Worm (Caenorhabditis elegans): ENCODE data around the gene grl-28.
"Not testable (repeated sequence)": the region's sequence is repeated elsewhere in the genome, so short reads cannot be mapped to it uniquely, and the experiment has no call there.

grl-28 gene

DNA sequence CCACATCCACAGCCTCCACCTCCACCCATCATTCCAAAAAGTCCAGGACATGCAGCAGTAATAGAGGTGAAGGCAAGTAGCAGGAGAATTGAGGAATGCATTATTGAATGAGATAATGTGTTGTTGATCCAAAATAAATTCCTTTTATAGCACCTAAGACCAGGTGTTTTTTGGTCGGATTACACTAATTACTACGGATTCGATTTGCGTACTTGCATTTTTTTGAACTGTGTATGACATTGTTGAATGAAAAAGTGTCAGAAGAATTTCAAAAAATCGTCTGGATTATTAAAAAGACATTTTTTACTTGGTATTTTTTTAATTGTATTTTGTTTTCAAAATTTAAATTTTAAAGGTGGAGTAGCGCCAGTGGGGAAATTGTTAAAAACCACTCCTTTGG is at the start of gene grl-28:
TSS of gene grl-28 (minus strand) at position 101 of the 400 bp plus-strand sequence.
- TF ChIP-seq lir-3 (tag; optimal IDR thresholded peaks at IDR 0.05), result no peak

DNA sequence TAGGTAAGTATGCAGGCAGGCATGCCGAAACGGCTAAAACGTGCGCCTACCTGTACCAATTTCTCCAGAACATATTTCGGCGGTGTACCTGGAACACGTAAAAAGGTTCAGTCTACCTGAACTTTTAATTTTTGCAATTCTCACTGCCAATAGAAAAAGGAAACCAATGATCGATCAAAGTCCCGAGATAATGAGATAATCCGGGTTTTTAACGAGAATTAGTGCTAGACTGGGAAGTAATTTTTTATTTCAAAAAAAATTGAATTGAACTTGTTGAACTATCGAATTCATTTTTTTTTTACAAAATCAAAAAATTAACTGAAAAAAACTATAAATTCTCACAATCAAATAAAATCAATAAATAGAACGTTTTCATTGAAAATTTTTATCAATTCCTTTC is 48.9 kb upstream of the grl-28 start, which contains the start of gene T22F3.7:
TSS of gene T22F3.7 (minus strand) at position 101 of the 400 bp plus-strand sequence.
- TF ChIP-seq dmd-9 (GFP tag; IDR thresholded peaks at IDR 0.05) (no peak), hif-1 (tag; optimal IDR thresholded peaks at IDR 0.05) (no peak), mdt-29 (GFP tag; IDR thresholded peaks at IDR 0.05) (no peak)

DNA sequence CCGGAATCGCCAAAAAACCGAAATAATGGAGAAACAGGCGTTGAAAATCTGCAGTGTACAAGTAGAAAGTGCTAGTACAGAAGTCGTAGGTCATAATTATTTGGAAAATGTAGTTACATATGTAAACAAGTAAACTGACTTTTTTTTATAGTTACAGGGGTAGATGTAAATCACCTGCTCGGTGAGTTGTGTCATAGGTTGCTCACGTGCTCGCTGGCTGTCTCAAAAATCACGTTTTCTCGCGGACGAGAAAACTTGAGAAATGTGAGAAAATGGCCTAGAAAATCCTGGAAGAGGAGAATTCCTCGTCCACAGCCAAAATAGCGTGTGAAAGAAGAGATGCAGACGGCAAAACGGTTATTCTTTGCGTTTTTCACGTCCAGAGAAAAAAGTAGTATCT is 45.4 kb upstream of the grl-28 start, which contains the start of gene srh-212:
TSS of gene srh-212 (minus strand) at position 101 of the 400 bp plus-strand sequence.
- not testable (repeated sequence) for TF ChIP-seq hlh-11 (tag; optimal IDR thresholded peaks at IDR 0.05); madf-9 (GFP tag; conservative IDR thresholded peaks at IDR 0.05); zip-11 (GFP tag; IDR thresholded peaks at IDR 0.05)

DNA sequence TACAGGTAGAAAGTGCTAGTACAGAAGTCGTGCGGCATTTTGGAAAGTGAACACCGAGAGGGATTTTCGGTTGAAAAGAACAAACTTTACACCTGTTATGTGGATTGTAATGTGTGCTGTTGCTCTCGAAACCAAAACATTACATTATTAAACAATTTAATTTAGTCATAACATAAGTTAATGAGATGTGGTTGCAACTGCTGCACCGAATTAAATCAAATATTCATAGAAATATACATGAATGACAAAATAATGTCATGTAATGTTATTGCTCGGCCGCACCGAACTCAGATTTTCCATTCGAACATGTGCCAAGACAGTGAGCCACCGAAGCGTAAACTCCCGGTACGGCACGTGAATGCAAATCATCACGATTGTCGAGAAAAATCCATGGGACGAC is 43.3 kb upstream of the grl-28 start, which contains the start of gene srh-213:
TSS of gene srh-213 (minus strand) at position 101 of the 400 bp plus-strand sequence.
- peak; percentile 84 for TF ChIP-seq aha-1 (tag)
- no peak for TF ChIP-seq zfp-3 (GFP tag; conservative IDR thresholded peaks at IDR 0.05)

DNA sequence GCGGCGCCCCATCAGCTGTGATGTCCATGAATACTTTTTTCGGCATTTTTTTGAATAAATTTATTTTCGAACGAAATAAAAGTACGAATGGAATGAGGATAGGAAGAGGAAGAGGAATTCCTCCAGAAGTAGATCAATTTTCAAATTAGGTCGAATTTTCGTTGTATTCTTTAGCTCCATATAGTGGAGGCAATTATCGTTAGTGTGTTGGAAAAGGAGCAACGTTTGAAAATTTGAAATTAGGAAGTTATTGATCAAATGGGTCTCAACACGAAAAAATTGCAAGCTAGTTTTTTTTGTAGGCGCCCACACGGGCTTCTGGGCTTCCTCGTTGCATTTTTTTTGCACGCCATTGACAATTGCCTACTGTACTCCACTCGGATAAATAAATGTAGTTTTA is 40.4 kb upstream of the grl-28 start, which contains the start of gene T22F3.12:
TSS of gene T22F3.12 (minus strand) at position 101 of the 400 bp plus-strand sequence.
- TF ChIP-seq nhr-11 (tag; optimal IDR thresholded peaks at IDR 0.05), result no peak
- TF ChIP-seq lin-15B (tag; optimal IDR thresholded peaks at IDR 0.05), result no peak
- no peak for TF ChIP-seq spr-3 (GFP tag; optimal IDR thresholded peaks at IDR 0.05)
- TF ChIP-seq snpc-4 (tag; optimal IDR thresholded peaks at IDR 0.05), result no peak
- TF ChIP-seq nhr-25 (tag; optimal IDR thresholded peaks at IDR 0.05; ENCODE audit: borderline replicate concordance, insufficient read depth), result no peak
- no peak for TF ChIP-seq unc-130 (GFP tag; optimal IDR thresholded peaks at IDR 0.05)
- no peak for TF ChIP-seq nhr-102 (tag; optimal IDR thresholded peaks at IDR 0.05)

DNA sequence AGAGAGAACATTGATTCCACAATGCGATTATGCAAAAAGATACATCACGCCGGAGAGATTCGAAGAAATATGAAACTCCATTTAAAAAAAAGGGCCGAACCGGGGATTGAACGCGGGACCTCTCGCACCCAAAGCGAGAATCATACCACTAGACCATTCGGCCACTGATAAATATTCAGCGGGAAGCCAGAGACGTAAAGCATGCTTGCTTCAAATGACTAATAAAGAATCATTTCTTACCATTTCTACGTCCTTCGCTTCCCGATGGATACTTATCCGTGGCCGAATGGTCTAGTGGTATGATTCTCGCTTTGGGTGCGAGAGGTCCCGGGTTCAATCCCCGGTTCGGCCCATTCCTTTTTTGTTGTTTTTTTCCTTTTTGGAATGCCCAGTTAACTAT is 36.6 kb upstream of the grl-28 start:
- TF ChIP-seq vab-7 (GFP tag; IDR thresholded peaks at IDR 0.05), result peak; percentile 58; the same call in 1 of the 2 replicates
- no peak for TF ChIP-seq ZK337.2 (GFP tag; IDR thresholded peaks at IDR 0.05)
- no peak for TF ChIP-seq sdz-12 (GFP tag; optimal IDR thresholded peaks at IDR 0.05)
- peak; percentile 63 for TF ChIP-seq T26A8.4 (GFP tag; IDR thresholded peaks at IDR 0.05)
- no peak for TF ChIP-seq dmd-9 (GFP tag; IDR thresholded peaks at IDR 0.05)
- peak; percentile 48; the same call in 1 of the 2 replicates for TF ChIP-seq F26F4.8 (GFP tag; conservative IDR thresholded peaks at IDR 0.05)
- peak; percentile 64 for TF ChIP-seq lin-38 (GFP tag; IDR thresholded peaks at IDR 0.05)
- 0 out of 2 replicates have a peak, but pooled peaks have one; percentile 36 for TF ChIP-seq arid-1 (GFP tag; conservative IDR thresholded peaks at IDR 0.05)
- peak in 1 of 2 experiments; percentile 22 for TF ChIP-seq lsy-2 (tag; optimal IDR thresholded peaks at IDR 0.05)
- TF ChIP-seq mxl-2 (GFP tag; conservative IDR thresholded peaks at IDR 0.05), result 0 out of 2 replicates have a peak, but pooled peaks have one; percentile 49
- 0 out of 2 replicates have a peak, but pooled peaks have one; percentile 17 for TF ChIP-seq php-3 (GFP tag; IDR thresholded peaks at IDR 0.05)
- TF ChIP-seq nhr-48 (tag; optimal IDR thresholded peaks at IDR 0.05), result no peak
- no peak for TF ChIP-seq mdl-1 (tag; optimal IDR thresholded peaks at IDR 0.05)
- 0 out of 2 replicates have a peak, but pooled peaks have one; percentile 24 for TF ChIP-seq nhr-42 (GFP tag; IDR thresholded peaks at IDR 0.05)
- peak; percentile 42 for TF ChIP-seq lin-13 (GFP tag; optimal IDR thresholded peaks at IDR 0.05)
- no peak for TF ChIP-seq F44E2.7 (GFP tag; IDR thresholded peaks at IDR 0.05)
- peak in 1 of 2 experiments; percentile 17 for TF ChIP-seq daf-16 (GFP tag; optimal IDR thresholded peaks at IDR 0.05)
- TF ChIP-seq daf-16 (tag; optimal IDR thresholded peaks at IDR 0.05), result peak; percentile 45
- TF ChIP-seq set-16 (GFP tag; IDR thresholded peaks at IDR 0.05), result no peak
- TF ChIP-seq lin-1 (GFP tag; IDR thresholded peaks at IDR 0.05), result peak; percentile 51
- 0 out of 2 replicates have a peak, but pooled peaks have one; percentile 18 for TF ChIP-seq Y105C5A.15 (GFP tag; IDR thresholded peaks at IDR 0.05)
- TF ChIP-seq dmd-8 (GFP tag; IDR thresholded peaks at IDR 0.05), result peak; percentile 84
- TF ChIP-seq lim-7 (GFP tag; IDR thresholded peaks at IDR 0.05), result peak; percentile 75
- TF ChIP-seq hmg-1.1 (GFP tag; IDR thresholded peaks at IDR 0.05), result peak; percentile 44; the same call in 1 of the 2 replicates
- TF ChIP-seq ctbp-1 (GFP tag; IDR thresholded peaks at IDR 0.05), result 0 out of 2 replicates have a peak, but pooled peaks have one; percentile 41
- TF ChIP-seq tra-1 (GFP tag; IDR thresholded peaks at IDR 0.05), result peak; percentile 55; the same call in 1 of the 2 replicates

All from whole organism, L4 larva.